Fruit fly (Drosophila melanogaster) whole organism, wandering third instar larva: ENCODE measurements around the gene Lsp2.

Source experiments
- CG9705 ChIP-seq: fragments of 200-800 bp; sonication (Bioruptor generic); optimal IDR thresholded peaks from 2 replicates; lab custom pipeline; 2018; ENCODE audit warnings: missing biosample characterization, mild to moderate bottlenecking, missing genetic modification characterization
- Hr78 ChIP-seq: fragments of >200 bp; optimal IDR thresholded peaks from 2 replicates; lab custom pipeline; 2017; ENCODE audit warnings: missing biosample characterization, missing genetic modification characterization
- OdsH ChIP-seq: fragments of 200-800 bp; sonication (Bioruptor generic); optimal IDR thresholded peaks from 2 replicates; lab custom pipeline; 2016; ENCODE audit warnings: missing biosample characterization, mild to moderate bottlenecking, missing genetic modification characterization
- Sp1 ChIP-seq: fragments of 200-800 bp; sonication (Bioruptor generic); optimal IDR thresholded peaks from 3 replicates; lab custom pipeline; 2019; ENCODE audit warnings: missing biosample characterization, mild to moderate bottlenecking, missing genetic modification characterization, moderate library complexity
- br ChIP-seq: fragments of 200-800 bp; sonication (Bioruptor generic); optimal IDR thresholded peaks from 2 replicates; lab custom pipeline; 2016; ENCODE audit warnings: missing biosample characterization, missing genetic modification characterization
- dsf ChIP-seq: sonication (Bioruptor generic); optimal IDR thresholded peaks from 2 replicates; lab custom pipeline; 2016; ENCODE audit warnings: missing biosample characterization, missing genetic modification characterization, borderline replicate concordance
- ey ChIP-seq: fragments of 200-800 bp; sonication (Bioruptor generic); optimal IDR thresholded peaks from 2 replicates; lab custom pipeline; 2016; ENCODE audit warnings: missing biosample characterization, missing genetic modification characterization
- psq ChIP-seq: fragments of 200-800 bp; sonication (Bioruptor generic); optimal IDR thresholded peaks from 3 replicates; lab custom pipeline; 2017; ENCODE audit warnings: missing biosample characterization, mild to moderate bottlenecking, missing genetic modification characterization, moderate library complexity
- sv ChIP-seq: fragments of 200-800 bp; sonication (Bioruptor generic); optimal IDR thresholded peaks from 3 replicates; lab custom pipeline; 2016; ENCODE audit warnings: missing biosample characterization, missing genetic modification characterization
- tai ChIP-seq: sonication (Bioruptor generic); optimal IDR thresholded peaks from 2 replicates; lab custom pipeline; 2016; ENCODE audit warnings: missing biosample characterization, missing genetic modification characterization
- usp ChIP-seq: fragments of >200 bp; optimal IDR thresholded peaks from 2 replicates; lab custom pipeline; 2017; ENCODE audit warnings: missing biosample characterization, missing genetic modification characterization

DNA sequence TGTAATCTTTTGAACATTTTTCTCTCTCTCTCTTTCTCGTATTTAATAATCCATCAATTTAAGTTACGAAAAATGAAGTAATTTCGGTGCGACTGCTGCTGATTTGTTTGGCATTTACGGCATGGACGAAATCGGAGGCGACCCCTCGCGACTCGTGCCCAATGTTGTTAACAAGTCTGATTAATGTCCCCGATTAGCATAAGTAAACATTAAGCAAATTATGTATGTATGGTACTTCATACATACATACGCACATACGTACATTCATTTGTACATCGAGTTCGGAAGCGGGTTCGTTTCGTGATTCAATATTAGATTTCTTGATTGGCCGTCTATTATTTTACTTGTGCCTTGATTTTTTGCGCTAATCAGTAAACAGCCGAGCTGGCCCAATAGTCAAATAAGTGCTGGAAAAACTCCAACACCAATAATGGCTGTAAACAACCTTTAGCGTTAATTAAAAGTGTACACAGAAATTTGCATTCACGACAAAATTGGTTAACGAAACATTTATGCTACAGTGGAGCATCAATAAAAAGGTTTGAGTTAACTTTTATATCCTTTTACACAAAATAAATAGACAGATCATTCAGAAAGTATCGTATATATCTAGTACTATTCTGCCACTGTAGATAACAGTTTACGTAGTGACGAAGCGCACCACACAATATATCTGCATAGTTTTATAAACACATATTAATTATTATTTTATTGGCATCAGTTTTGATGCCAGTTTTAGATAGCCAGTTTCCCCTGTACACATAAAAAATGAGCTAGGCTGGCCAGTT, 38.1 kb upstream of the Lsp2 start:
- no peak for TF ChIP-seq dsf (GFP tag; lab: Kevin White, UChicago)
- TF ChIP-seq OdsH (GFP tag; lab: Kevin White, UChicago): no peak
- TF ChIP-seq usp (GFP tag; lab: Kevin White, UChicago): no peak
- peak; percentile 56 for TF ChIP-seq sv (GFP tag; lab: Kevin White, UChicago)
- TF ChIP-seq Hr78: no peak
- TF ChIP-seq Sp1 (GFP tag; lab: Kevin White, UChicago): no peak
- no peak for TF ChIP-seq ey (GFP tag; lab: Kevin White, UChicago)
- peak; percentile 39 for TF ChIP-seq tai
- TF ChIP-seq CG9705: no peak
- TF ChIP-seq psq: no peak
- TF ChIP-seq br (GFP tag; lab: Kevin White, UChicago): no peak
